Worm (Caenorhabditis elegans) whole organism, L4 larva: ENCODE measurements around the gene szy-4.
A peak's percentile ranks its signal among the peaks of the same experiment; 100 is the strongest.

Experiments used
- F44E2.7 ChIP-seq: fragments of 200-800 bp; sonication (Bioruptor generic); IDR thresholded peaks from 2 replicates; pipeline ENCODE4 v2.1.2; 2022; ENCODE audit warnings: missing genetic modification characterization, missing compliant biosample characterization
- R02D3.7 ChIP-seq: fragments of 150-350 bp; sonication (generic microtip); optimal IDR thresholded peaks from 3 replicates; lab custom pipeline; 2014; ENCODE audit warnings: missing biosample characterization, missing genetic modification characterization
- ZK337.2 ChIP-seq: fragments of 200-800 bp; sonication (Bioruptor generic); IDR thresholded peaks from 2 replicates; pipeline ENCODE4 v1.3.6; 2022; ENCODE audit warnings: missing genetic modification reagents, missing genetic modification characterization, missing compliant biosample characterization
- ZK546.5 ChIP-seq, 2 experiments: sonication (generic microtip); optimal IDR thresholded peaks; 2 replicates each; lab custom pipeline; 2017; ENCODE audit warnings: missing biosample characterization in 2 of 2, missing genetic modification characterization in 2 of 2
- aha-1 ChIP-seq: fragments of 150-350 bp; peaks from one replicate; lab custom pipeline; 2014; ENCODE audit warnings: missing biosample characterization, missing genetic modification characterization
- attf-4 ChIP-seq: sonication (generic microtip); optimal IDR thresholded peaks from 3 replicates; lab custom pipeline; 2017; ENCODE audit warnings: missing biosample characterization, missing genetic modification characterization
- ces-1 ChIP-seq: fragments of 150-350 bp; sonication (generic microtip); optimal IDR thresholded peaks from 4 replicates; lab custom pipeline; 2014; ENCODE audit warnings: missing biosample characterization, missing genetic modification reagents, missing genetic modification characterization
- cey-2 ChIP-seq: sonication (generic microtip); optimal IDR thresholded peaks from 3 replicates; lab custom pipeline; 2017; ENCODE audit warnings: missing genetic modification characterization, mild to moderate bottlenecking, missing compliant biosample characterization, antibody characterized with exemption, borderline replicate concordance; ENCODE audit not compliant: insufficient read depth
- daf-16 ChIP-seq, 3 experiments: sonication (generic microtip); optimal IDR thresholded peaks; 2 replicates each; lab custom pipeline; 2016 to 2017; ENCODE audit warnings: missing genetic modification characterization in 3 of 3, missing genetic modification reagents in 3 of 3, mild to moderate bottlenecking in 2 of 3, missing compliant biosample characterization in 2 of 3, missing biosample characterization in 1 of 3, moderate library complexity in 1 of 3
- daf-8 ChIP-seq: fragments of 200-800 bp; sonication (Bioruptor generic); IDR thresholded peaks from 2 replicates; pipeline ENCODE4 v1.3.6; 2022; ENCODE audit warnings: missing genetic modification characterization, missing compliant biosample characterization
- dmd-6 ChIP-seq: fragments of 200-800 bp; sonication (Bioruptor generic); IDR thresholded peaks from 2 replicates; pipeline ENCODE4 v1.3.6; 2022; ENCODE audit warnings: missing genetic modification reagents, missing genetic modification characterization, missing compliant biosample characterization
- dve-1 ChIP-seq: sonication (generic microtip); optimal IDR thresholded peaks from 2 replicates; lab custom pipeline; 2017; ENCODE audit warnings: antibody characterized with exemption, mild to moderate bottlenecking, missing genetic modification characterization, missing compliant biosample characterization; ENCODE audit not compliant: insufficient read depth
- fkh-10 ChIP-seq: fragments of 150-350 bp; optimal IDR thresholded peaks from 2 replicates; lab custom pipeline; 2014; ENCODE audit warnings: missing biosample characterization, missing genetic modification reagents, missing genetic modification characterization
- hlh-11 ChIP-seq: fragments of 200-800 bp; sonication (Bioruptor generic); optimal IDR thresholded peaks from 2 replicates; lab custom pipeline; 2018; ENCODE audit warnings: mild to moderate bottlenecking, missing genetic modification characterization, missing compliant biosample characterization
- hlh-30 ChIP-seq: sonication (generic microtip); optimal IDR thresholded peaks from 2 replicates; lab custom pipeline; 2017; ENCODE audit warnings: antibody characterized with exemption, mild to moderate bottlenecking, missing genetic modification characterization, missing compliant biosample characterization; ENCODE audit not compliant: insufficient read depth
- hmg-1.1 ChIP-seq: fragments of 200-800 bp; sonication (Bioruptor generic); IDR thresholded peaks from 2 replicates; pipeline ENCODE4 v1.3.6; 2022; ENCODE audit warnings: missing genetic modification reagents, missing genetic modification characterization, missing compliant biosample characterization
- lin-1 ChIP-seq: fragments of 200-800 bp; sonication (Bioruptor generic); IDR thresholded peaks from 2 replicates; pipeline ENCODE4 v1.3.6; 2022; ENCODE audit warnings: missing genetic modification reagents, missing genetic modification characterization, missing compliant biosample characterization
- lin-29 ChIP-seq: fragments of 200-800 bp; sonication (Bioruptor generic); IDR thresholded peaks from 2 replicates; pipeline ENCODE4 v1.3.6; 2022; ENCODE audit warnings: missing genetic modification reagents, missing genetic modification characterization, missing compliant biosample characterization
- lsy-2 ChIP-seq, 2 experiments: fragments of 150-350 bp in 1 of 2; sonication (generic microtip) in 1 of 2; optimal IDR thresholded peaks; 2 replicates each; lab custom pipeline; 2014 to 2017; ENCODE audit warnings: missing biosample characterization in 2 of 2, missing genetic modification characterization in 2 of 2
- madf-9 ChIP-seq: fragments of 200-800 bp; sonication (Bioruptor generic); conservative IDR thresholded peaks from 2 replicates; pipeline ENCODE4 v1.3.6; 2022; ENCODE audit warnings: missing genetic modification reagents, missing genetic modification characterization, missing compliant biosample characterization
- mdl-1 ChIP-seq, 2 experiments: fragments of 150-350 bp in 1 of 2; sonication (generic microtip) in 1 of 2; optimal IDR thresholded peaks; 2 replicates each; lab custom pipeline; 2014 to 2017; ENCODE audit warnings: missing biosample characterization in 2 of 2, missing genetic modification characterization in 2 of 2
- mep-1 ChIP-seq: fragments of 150-350 bp; sonication (generic microtip); optimal IDR thresholded peaks from 3 replicates; lab custom pipeline; 2014; ENCODE audit warnings: missing biosample characterization, missing genetic modification characterization
- mes-2 ChIP-seq: sonication (generic microtip); optimal IDR thresholded peaks from 2 replicates; lab custom pipeline; 2016; ENCODE audit warnings: missing genotype, mild to moderate bottlenecking, missing genetic modification characterization, missing compliant biosample characterization; ENCODE audit not compliant: poor library complexity, severe bottlenecking
- mxl-2 ChIP-seq: fragments of 200-800 bp; sonication (Bioruptor generic); conservative IDR thresholded peaks from 2 replicates; pipeline ENCODE4 v1.3.6; 2022; ENCODE audit warnings: missing genetic modification reagents, missing genetic modification characterization, missing compliant biosample characterization
- nhr-10 ChIP-seq: fragments of 150-350 bp; optimal IDR thresholded peaks from 2 replicates; lab custom pipeline; 2014; ENCODE audit warnings: missing biosample characterization, missing genetic modification characterization
- nhr-11 ChIP-seq: fragments of 150-350 bp; optimal IDR thresholded peaks from 2 replicates; lab custom pipeline; 2014; ENCODE audit warnings: missing biosample characterization, missing genetic modification characterization
- nhr-28 ChIP-seq: fragments of 150-350 bp; optimal IDR thresholded peaks from 2 replicates; lab custom pipeline; 2014; ENCODE audit warnings: missing biosample characterization, missing genetic modification characterization
- nhr-6 ChIP-seq: fragments of 150-350 bp; optimal IDR thresholded peaks from 2 replicates; lab custom pipeline; 2014; ENCODE audit warnings: missing biosample characterization, missing genetic modification characterization
- pqm-1 ChIP-seq: sonication (generic microtip); optimal IDR thresholded peaks from 2 replicates; lab custom pipeline; 2017; ENCODE audit warnings: missing biosample characterization, missing genetic modification characterization
- set-16 ChIP-seq: fragments of 200-800 bp; sonication (Bioruptor generic); IDR thresholded peaks from 2 replicates; pipeline ENCODE4 v1.3.6; 2022; ENCODE audit warnings: missing genetic modification reagents, missing genetic modification characterization, missing compliant biosample characterization
- tag-97 ChIP-seq: fragments of 200-800 bp; sonication (Bioruptor generic); IDR thresholded peaks from 2 replicates; pipeline ENCODE4 v1.3.6; 2022; ENCODE audit warnings: missing genetic modification characterization, missing compliant biosample characterization
- unc-39 ChIP-seq: sonication (generic microtip); optimal IDR thresholded peaks from 2 replicates; lab custom pipeline; 2017; ENCODE audit warnings: missing biosample characterization, missing genetic modification characterization
- unc-62 ChIP-seq, 3 experiments: fragments of 150-350 bp in 1 of 3; sonication (generic microtip); optimal IDR thresholded peaks in 2 of 3; peaks in 1 of 3; 1 replicate in 1 of 3; 2 replicates in 2 of 3; lab custom pipeline; 2014 to 2017; ENCODE audit warnings: missing biosample characterization in 3 of 3, missing genetic modification characterization in 3 of 3, missing genetic modification reagents in 3 of 3, missing genotype in 1 of 3
- vab-7 ChIP-seq: fragments of 200-800 bp; sonication (Bioruptor generic); IDR thresholded peaks from 2 replicates; pipeline ENCODE4 v1.3.6; 2022; ENCODE audit warnings: missing genetic modification reagents, missing genetic modification characterization, missing compliant biosample characterization
- ztf-7 ChIP-seq: fragments of 150-350 bp; optimal IDR thresholded peaks from 2 replicates; lab custom pipeline; 2014; ENCODE audit warnings: missing biosample characterization, missing genetic modification characterization

szy-4 gene

ce11 chrII:6235432-6236092 lies 37.1 kb downstream of the szy-4 start, which contains the start of gene T24H7.9:
Gene T24H7.9 (minus strand): TSS chrII:6235505.
- TF ChIP-seq aha-1 (tag; lab: Kevin White, UChicago) (peak; percentile 68), lin-29 (peak; percentile 43; the same call in 1 of the 2 replicates), ces-1 (GFP tag; lab: Kevin White, UChicago) (no peak), hlh-11 (tag; lab: Kevin White, UChicago) (peak; percentile 68), ZK337.2 (GFP tag; lab: Robert Waterston, UW) (no peak), attf-4 (no peak), vab-7 (no peak), dve-1 (tag; lab: Kevin White, UChicago) (peak; percentile 61), F44E2.7 (no peak), mxl-2 (GFP tag; lab: Robert Waterston, UW) (no peak), hlh-30 (tag; lab: Kevin White, UChicago) (peak; percentile 66), dmd-6 (GFP tag; lab: Robert Waterston, UW) (peak; percentile 37; the same call in 1 of the 2 replicates), mes-2 (peak; percentile 23), daf-16 (GFP tag; optimal IDR thresholded peaks at IDR 0.05; lab: Kevin White, UChicago) (no peak), daf-16 (tag; optimal IDR thresholded peaks at IDR 0.05; lab: Kevin White, UChicago) (peak; percentile 60), fkh-10 (GFP tag; lab: Kevin White, UChicago) (no peak), lin-1 (GFP tag; lab: Robert Waterston, UW) (0 out of 2 replicates have a peak, but pooled peaks have one; percentile 41), mep-1 (peak; percentile 8), ZK546.5 (tag; optimal IDR thresholded peaks at IDR 0.05; lab: Kevin White, UChicago) (no peak), nhr-28 (tag; lab: Kevin White, UChicago) (peak; percentile 31)

- peak; percentile 49 for TF ChIP-seq hlh-30 (tag; lab: Kevin White, UChicago)
- peak; percentile 49 for TF ChIP-seq nhr-6 (tag; lab: Kevin White, UChicago)
- peak in 1 of 2 experiments; percentile 44 for TF ChIP-seq daf-16 (GFP tag; optimal IDR thresholded peaks at IDR 0.05; lab: Kevin White, UChicago)
- peak; percentile 65 for TF ChIP-seq daf-16 (tag; optimal IDR thresholded peaks at IDR 0.05; lab: Kevin White, UChicago)
- peak in 1 of 2 experiments; percentile 27 for TF ChIP-seq mdl-1 (tag; optimal IDR thresholded peaks at IDR 0.05; lab: Kevin White, UChicago)
- TF ChIP-seq cey-2 = no peak
- TF ChIP-seq hlh-11 (tag; lab: Kevin White, UChicago) = peak; percentile 59
- peak in 1 of 2 experiments; percentile 60 for TF ChIP-seq unc-62 (GFP tag; optimal IDR thresholded peaks at IDR 0.05 in 1 of 2; lab: Kevin White, UChicago)
- TF ChIP-seq unc-62 (tag; optimal IDR thresholded peaks at IDR 0.05; lab: Kevin White, UChicago) = no peak
- peak; percentile 32; the same call in 1 of the 2 replicates for TF ChIP-seq hmg-1.1 (GFP tag; lab: Robert Waterston, UW)
- no peak for TF ChIP-seq aha-1 (tag; lab: Kevin White, UChicago)
- TF ChIP-seq madf-9 = peak; percentile 49; the same call in 1 of the 2 replicates
Measured at ce11 chrII:6236093-6236945, 37.8 kb downstream of the szy-4 start.

- TF ChIP-seq set-16 (GFP tag; lab: Robert Waterston, UW) = no peak
- no peak for TF ChIP-seq nhr-11 (tag; lab: Kevin White, UChicago)
- no peak for TF ChIP-seq hlh-11 (tag; lab: Kevin White, UChicago)
Measured at ce11 chrII:6241758-6242157, 43.3 kb downstream of the szy-4 start, which contains the start of gene T24H7.8. Gene T24H7.8 (plus strand): TSS chrII:6242058.

ce11 chrII:6244171-6244570 lies 45.7 kb downstream of the szy-4 start, which contains the start of gene tat-4:
Gene tat-4 (minus strand): TSS chrII:6244287.
- peak; percentile 14 for TF ChIP-seq aha-1 (tag; lab: Kevin White, UChicago)
- TF ChIP-seq ztf-7 (tag; lab: Kevin White, UChicago) = no peak
- no peak for TF ChIP-seq daf-8 (GFP tag; lab: Robert Waterston, UW)
- TF ChIP-seq lsy-2 (tag; optimal IDR thresholded peaks at IDR 0.05; lab: Kevin White, UChicago) = no peak
- TF ChIP-seq tag-97 (GFP tag; lab: Robert Waterston, UW) = no peak
- TF ChIP-seq nhr-6 (tag; lab: Kevin White, UChicago) = peak; percentile 24
- TF ChIP-seq R02D3.7 (tag; lab: Kevin White, UChicago) = no peak
- TF ChIP-seq nhr-28 (tag; lab: Kevin White, UChicago) = peak; percentile 81
- no peak for TF ChIP-seq nhr-11 (tag; lab: Kevin White, UChicago)
- no peak for TF ChIP-seq unc-39 (tag; lab: Kevin White, UChicago)
- no peak for TF ChIP-seq nhr-10 (tag; lab: Kevin White, UChicago)
- peak; percentile 12 for TF ChIP-seq dve-1 (tag; lab: Kevin White, UChicago)
- peak; percentile 89 for TF ChIP-seq pqm-1 (tag; lab: Kevin White, UChicago)
